Fruit fly (Drosophila melanogaster) whole organism, prepupa: ENCODE data around the gene CG14834.

Experiments
- Blimp-1 ChIP-seq: fragments of 200-800 bp; sonication (Bioruptor generic); optimal IDR thresholded peaks from 3 replicates; lab custom pipeline; 2017; ENCODE audit warnings: missing biosample characterization, missing genetic modification characterization, mild to moderate bottlenecking, moderate library complexity, missing genetic modification reagents
- CG11294 ChIP-seq: fragments of 200-800 bp; sonication (Bioruptor generic); IDR thresholded peaks from 2 replicates; pipeline ENCODE4 v1.3.6; 2022; ENCODE audit warnings: missing biosample characterization, missing genetic modification characterization
- CG11902 ChIP-seq: fragments of 200-800 bp; sonication (Bioruptor generic); optimal IDR thresholded peaks from 3 replicates; lab custom pipeline; 2016; ENCODE audit warnings: missing biosample characterization, missing genetic modification characterization
- CG1621 ChIP-seq: fragments of 200-800 bp; sonication (Bioruptor generic); optimal IDR thresholded peaks from 3 replicates; lab custom pipeline; 2018; ENCODE audit warnings: missing biosample characterization, mild to moderate bottlenecking, missing genetic modification characterization
- CG34406 ChIP-seq: fragments of 200-800 bp; sonication (Bioruptor generic); optimal IDR thresholded peaks from 3 replicates; lab custom pipeline; 2016; ENCODE audit warnings: missing biosample characterization, missing genetic modification characterization
- CG3919 ChIP-seq: fragments of 200-800 bp; sonication (Bioruptor generic); optimal IDR thresholded peaks from 3 replicates; lab custom pipeline; 2016; ENCODE audit warnings: missing biosample characterization, missing genetic modification characterization
- CG6792 ChIP-seq: fragments of 200-800 bp; sonication (Bioruptor generic); optimal IDR thresholded peaks from 3 replicates; lab custom pipeline; 2016; ENCODE audit warnings: missing biosample characterization, missing genetic modification characterization
- CG6854 ChIP-seq: fragments of 200-800 bp; sonication (Bioruptor generic); optimal IDR thresholded peaks from 2 replicates; lab custom pipeline; 2017; ENCODE audit warnings: missing biosample characterization, mild to moderate bottlenecking, missing genetic modification characterization
- CG8119 ChIP-seq: fragments of 200-800 bp; sonication (Bioruptor generic); IDR thresholded peaks from 3 replicates; pipeline ENCODE4 v1.3.6; 2022; ENCODE audit warnings: missing biosample characterization, missing genetic modification characterization
- Ets21C ChIP-seq: fragments of 200-800 bp; sonication (Bioruptor generic); optimal IDR thresholded peaks from 3 replicates; lab custom pipeline; 2016; ENCODE audit warnings: missing biosample characterization, missing genetic modification characterization
- Met ChIP-seq: fragments of 200-800 bp; sonication (Bioruptor generic); optimal IDR thresholded peaks from 3 replicates; lab custom pipeline; 2016; ENCODE audit warnings: missing biosample characterization, missing genetic modification characterization
- Smox ChIP-seq: fragments of 200-800 bp; sonication (Bioruptor generic); optimal IDR thresholded peaks from 3 replicates; lab custom pipeline; 2016; ENCODE audit warnings: missing biosample characterization, missing genetic modification characterization
- Sox102F ChIP-seq: fragments of 200-800 bp; sonication (Bioruptor generic); optimal IDR thresholded peaks from 2 replicates; lab custom pipeline; 2016; ENCODE audit warnings: missing biosample characterization, mild to moderate bottlenecking, missing genetic modification characterization
- Sox15 ChIP-seq: fragments of 200-800 bp; sonication (Bioruptor generic); optimal IDR thresholded peaks from 3 replicates; lab custom pipeline; 2016; ENCODE audit warnings: missing biosample characterization, missing genetic modification characterization
- achi ChIP-seq: fragments of 200-800 bp; sonication (Bioruptor generic); optimal IDR thresholded peaks from 3 replicates; lab custom pipeline; 2016; ENCODE audit warnings: missing biosample characterization, missing genetic modification characterization
- dsx ChIP-seq: fragments of 200-800 bp; optimal IDR thresholded peaks from 3 replicates; lab custom pipeline; 2019; ENCODE audit warnings: missing biosample characterization, mild to moderate bottlenecking, missing genetic modification characterization, moderate library complexity; ENCODE audit not compliant: poor library complexity, severe bottlenecking
- fd85E ChIP-seq: fragments of 200-800 bp; sonication (Bioruptor generic); optimal IDR thresholded peaks from 3 replicates; lab custom pipeline; 2016; ENCODE audit warnings: missing biosample characterization, missing genetic modification characterization
- fkh ChIP-seq: fragments of 200-800 bp; sonication (Bioruptor generic); optimal IDR thresholded peaks from 3 replicates; lab custom pipeline; 2017; ENCODE audit warnings: missing biosample characterization, mild to moderate bottlenecking, missing genetic modification characterization, moderate library complexity
- net ChIP-seq: fragments of 200-800 bp; sonication (Bioruptor generic); optimal IDR thresholded peaks from 3 replicates; lab custom pipeline; 2016; ENCODE audit warnings: missing biosample characterization, missing genetic modification characterization

The CG14834 gene

dm6 chr3L:7312754-7313153 is 34.2 kb downstream of the CG14834 start, which contains the start of gene unc-13-4A:
TSS of gene unc-13-4A (minus strand) at chr3L:7312896.
- no peak for TF ChIP-seq CG11294 (GFP tag; lab: Robert Waterston, UW)
- TF ChIP-seq fkh, result no peak
- no peak for TF ChIP-seq Sox15 (GFP tag; lab: Kevin White, UChicago)
- TF ChIP-seq CG6854 (GFP tag; lab: Kevin White, UChicago), result no peak
- no peak for TF ChIP-seq fd85E
- no peak for TF ChIP-seq CG1621
- no peak for TF ChIP-seq dsx (GFP tag; lab: Kevin White, UChicago)
- no peak for TF ChIP-seq CG34406 (GFP tag; lab: Kevin White, UChicago)
- no peak for TF ChIP-seq Ets21C (GFP tag; lab: Kevin White, UChicago)
- no peak for TF ChIP-seq Sox102F (GFP tag; lab: Kevin White, UChicago)
- TF ChIP-seq Smox (GFP tag; lab: Kevin White, UChicago), result no peak

DNA sequence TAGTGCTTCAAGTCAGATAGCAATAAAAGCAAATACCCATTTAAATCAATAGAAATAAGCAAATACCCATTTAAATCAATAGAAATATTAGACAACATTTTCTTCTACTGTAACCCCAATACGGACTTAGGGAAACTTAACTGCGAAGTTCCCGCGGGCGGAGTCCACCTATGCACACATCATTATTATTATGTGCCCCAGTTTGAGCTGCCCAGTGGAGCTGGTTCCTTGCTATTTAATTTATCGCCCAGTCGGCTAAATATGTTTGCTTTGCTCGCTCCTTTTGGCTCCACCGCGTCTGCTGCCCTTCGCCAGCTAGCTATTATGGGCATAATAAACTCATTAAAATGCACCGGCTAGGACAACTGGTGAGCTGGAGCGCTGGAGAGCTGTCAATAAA is 46.3 kb downstream of the CG14834 start:
- TF ChIP-seq CG11294 (GFP tag; lab: Robert Waterston, UW), result no peak
- TF ChIP-seq CG34406 (GFP tag; lab: Kevin White, UChicago), result no peak
- TF ChIP-seq CG8119 (GFP tag; lab: Robert Waterston, UW), result no peak
- TF ChIP-seq CG3919 (GFP tag; lab: Kevin White, UChicago), result no peak
- no peak for TF ChIP-seq Sox15 (GFP tag; lab: Kevin White, UChicago)
- no peak for TF ChIP-seq CG6854 (GFP tag; lab: Kevin White, UChicago)
- no peak for TF ChIP-seq CG11902 (GFP tag; lab: Kevin White, UChicago)
- TF ChIP-seq net, result no peak
- no peak for TF ChIP-seq Blimp-1 (GFP tag; lab: Kevin White, UChicago)
- TF ChIP-seq CG1621, result no peak
- TF ChIP-seq Met, result no peak
- no peak for TF ChIP-seq CG6792 (GFP tag; lab: Kevin White, UChicago)
- TF ChIP-seq achi, result no peak
